Fruit fly (Drosophila melanogaster): ENCODE measurements around the gene GNBP2.

dm6 chr3L:18723172-18723571 is 48.0 kb upstream of the GNBP2 start, which contains the start of gene CG12477:
- TF ChIP-seq CrebA (GFP tag; optimal IDR thresholded peaks at IDR 0.05; ENCODE audit: borderline replicate concordance): no peak
- TF ChIP-seq HLH106 (tag; optimal IDR thresholded peaks at IDR 0.05): no peak
- TF ChIP-seq Mio (GFP tag; optimal IDR thresholded peaks at IDR 0.05): no peak
